Worm (Caenorhabditis elegans) whole organism, young adult: ENCODE results near the gene cpna-5.

ENCODE experiments used
- ama-1 ChIP-seq, 3 experiments: fragments of 150-350 bp in 1 of 3; sonication (generic microtip) in 2 of 3; optimal IDR thresholded peaks; 2 replicates each; lab custom pipeline; 2014 to 2018; ENCODE audit warnings: missing biosample characterization in 2 of 3, missing genetic modification characterization in 2 of 3, missing genetic modification reagents in 2 of 3
- die-1 ChIP-seq: sonication (generic microtip); optimal IDR thresholded peaks from 2 replicates; lab custom pipeline; 2016; ENCODE audit warnings: missing genotype, mild to moderate bottlenecking, missing genetic modification characterization, missing compliant biosample characterization
- fkh-3 ChIP-seq: sonication (generic microtip); optimal IDR thresholded peaks from 2 replicates; lab custom pipeline; 2016; ENCODE audit warnings: mild to moderate bottlenecking, missing genetic modification characterization, missing compliant biosample characterization
- nfya-1 ChIP-seq: sonication (generic microtip); optimal IDR thresholded peaks from 2 replicates; lab custom pipeline; 2017; ENCODE audit warnings: antibody characterized with exemption, missing compliant biosample characterization, missing genetic modification characterization, borderline replicate concordance; ENCODE audit not compliant: insufficient read depth
- nhr-90 ChIP-seq: sonication (generic microtip); optimal IDR thresholded peaks from 2 replicates; lab custom pipeline; 2016; ENCODE audit warnings: missing genotype, mild to moderate bottlenecking, missing genetic modification characterization, missing compliant biosample characterization
- somi-1 ChIP-seq: fragments of 200-800 bp; sonication (Bioruptor generic); optimal IDR thresholded peaks from 2 replicates; lab custom pipeline; 2018; ENCODE audit warnings: mild to moderate bottlenecking, missing genetic modification characterization, missing compliant biosample characterization
- sptf-2 ChIP-seq: fragments of 200-800 bp; sonication (Bioruptor generic); optimal IDR thresholded peaks from 2 replicates; lab custom pipeline; 2018; ENCODE audit warnings: mild to moderate bottlenecking, missing genetic modification characterization, missing compliant biosample characterization

ce11 chrII:7763569-7763968 is 45.2 kb upstream of the cpna-5 start, which contains the start of gene B0228.9:
- no peak for TF ChIP-seq sptf-2 (GFP tag; lab: Kevin White, UChicago)
- no peak for TF ChIP-seq somi-1 (GFP tag; lab: Kevin White, UChicago)
- no peak for TF ChIP-seq ama-1 (optimal IDR thresholded peaks at IDR 0.05; lab: Kevin White, UChicago)
- TF ChIP-seq ama-1 (GFP tag; optimal IDR thresholded peaks at IDR 0.05; lab: Kevin White, UChicago) = no peak
- no peak for TF ChIP-seq nfya-1 (tag; lab: Kevin White, UChicago)
- no peak for TF ChIP-seq fkh-3 (tag; lab: Kevin White, UChicago)
- TF ChIP-seq die-1 (tag; lab: Kevin White, UChicago) = no peak
- TF ChIP-seq nhr-90 (tag; lab: Kevin White, UChicago) = no peak
